Fruit fly (Drosophila melanogaster) whole organism, larva: Measurements from ENCODE around the gene CG8360.

Source experiments
- noc ChIP-seq: fragments of 200-800 bp; sonication (Bioruptor generic); optimal IDR thresholded peaks from 3 replicates; lab custom pipeline; 2019; ENCODE audit warnings: missing biosample characterization, mild to moderate bottlenecking, missing genetic modification characterization, moderate library complexity

The CG8360 gene

DNA sequence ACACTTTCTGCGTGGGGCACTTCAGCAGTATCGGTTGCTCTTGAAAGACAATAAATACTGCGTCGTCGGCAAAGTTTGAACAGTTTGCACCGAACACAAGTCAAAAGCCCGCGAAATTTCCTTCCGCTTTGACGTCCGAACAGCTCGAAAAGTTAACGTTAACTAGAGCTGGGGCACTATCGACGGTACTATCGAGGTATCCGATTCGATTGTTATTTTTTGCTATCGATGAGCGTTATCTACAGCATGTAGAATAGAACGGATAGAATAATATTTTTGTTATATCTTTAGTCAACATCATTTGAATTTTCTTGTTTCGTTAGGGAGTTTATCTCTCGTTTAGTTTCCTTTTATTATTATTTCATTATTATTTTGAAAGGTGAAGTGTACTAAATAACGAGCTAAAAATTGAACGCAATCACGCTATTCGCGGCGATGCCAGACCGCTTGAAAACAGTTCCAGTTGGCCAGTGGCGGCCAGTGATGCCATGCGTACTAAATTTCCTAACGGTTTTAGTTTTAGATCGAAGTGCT lies 27.0 kb downstream of the CG8360 start, which contains the start of gene Pvr:
Pvr (minus strand) TSS at position 167 of the 534 bp plus-strand sequence.
- no peak for TF ChIP-seq noc (tag; lab: Kevin White, UChicago)

DNA sequence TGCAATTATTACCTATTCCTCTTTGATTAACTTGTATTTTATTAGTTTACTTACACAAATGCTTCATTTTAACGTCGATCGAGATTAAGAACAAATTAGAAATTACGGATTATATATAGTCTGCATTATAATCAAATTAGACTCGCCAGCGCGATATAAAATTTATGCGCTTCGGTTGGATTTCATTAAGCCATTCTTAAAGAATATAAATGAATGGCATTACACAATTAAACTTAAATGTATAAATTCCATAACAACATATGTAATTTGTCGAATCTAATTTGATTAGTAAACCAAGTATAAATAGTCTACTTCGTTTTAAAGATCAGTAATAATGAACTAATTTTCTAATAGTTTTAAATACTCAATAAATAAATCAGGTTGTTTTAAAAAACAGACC lies 28.9 kb downstream of the CG8360 start, which contains the start of gene Spn28F:
Spn28F (minus strand) TSS at position 101 of the 400 bp plus-strand sequence.
- no peak for TF ChIP-seq noc (tag; lab: Kevin White, UChicago)

DNA sequence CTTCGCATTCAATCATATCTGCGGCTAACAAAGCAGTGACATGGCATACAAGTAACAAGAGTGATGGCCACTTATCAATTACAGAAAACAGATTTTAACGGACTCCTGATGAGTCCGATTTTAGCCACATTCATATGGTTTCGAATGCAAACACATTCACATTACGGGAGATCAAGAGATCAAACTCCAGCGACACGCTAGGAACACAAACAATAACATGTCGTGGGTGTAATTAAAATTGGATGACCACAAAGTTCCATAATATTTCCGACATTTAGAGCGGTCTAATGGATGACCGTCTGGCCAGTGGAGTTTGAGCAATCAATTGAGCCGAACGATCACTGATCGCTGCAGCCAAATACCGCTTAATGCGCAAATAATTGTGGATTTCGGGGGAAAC lies 29.4 kb downstream of the CG8360 start, which contains the start of gene CG14277:
CG14277 (plus strand) TSS at position 301 of the 400 bp plus-strand sequence.
- TF ChIP-seq noc (tag; lab: Kevin White, UChicago): no peak

DNA sequence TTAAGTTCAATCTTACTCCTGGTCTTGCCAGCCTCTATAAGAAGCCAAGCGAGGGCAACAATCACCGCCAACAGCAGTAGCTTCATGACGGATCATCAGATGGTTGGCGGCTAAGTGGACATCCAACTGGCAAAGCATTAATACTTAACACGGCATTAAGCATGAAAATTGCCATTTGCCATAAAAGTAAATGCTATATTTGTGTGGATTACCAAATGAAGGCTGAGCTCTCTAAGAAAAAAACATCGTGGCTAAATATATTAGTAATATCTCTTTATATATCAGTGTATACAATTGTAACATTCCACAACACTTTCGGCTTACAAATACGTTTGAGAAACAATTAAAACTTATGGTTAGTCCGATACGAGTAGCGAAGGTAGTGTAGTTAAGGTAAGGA lies 31.1 kb downstream of the CG8360 start, which contains the start of gene CG43057:
CG43057 (minus strand) TSS at position 101 of the 400 bp plus-strand sequence.
- no peak for TF ChIP-seq noc (tag; lab: Kevin White, UChicago)

DNA sequence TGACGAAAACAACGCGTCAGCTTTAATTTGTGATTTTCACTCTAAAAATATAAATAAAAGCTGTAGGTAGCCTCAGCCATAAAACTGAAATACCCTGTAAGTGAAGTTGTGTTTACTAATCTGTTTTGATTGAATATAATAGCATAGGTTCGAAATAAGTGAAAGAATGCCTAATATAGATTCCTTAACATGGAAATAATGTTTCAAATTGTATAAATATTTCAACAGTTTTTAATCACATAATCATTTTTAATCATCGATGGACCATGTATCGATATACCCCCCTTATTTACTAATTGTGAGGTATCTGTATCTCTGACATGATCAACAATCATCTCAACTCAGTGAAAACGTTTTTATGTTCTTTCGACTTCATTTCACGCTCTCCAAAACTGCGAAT lies 42.6 kb downstream of the CG8360 start:
- TF ChIP-seq noc (tag; lab: Kevin White, UChicago): peak; percentile 80

DNA sequence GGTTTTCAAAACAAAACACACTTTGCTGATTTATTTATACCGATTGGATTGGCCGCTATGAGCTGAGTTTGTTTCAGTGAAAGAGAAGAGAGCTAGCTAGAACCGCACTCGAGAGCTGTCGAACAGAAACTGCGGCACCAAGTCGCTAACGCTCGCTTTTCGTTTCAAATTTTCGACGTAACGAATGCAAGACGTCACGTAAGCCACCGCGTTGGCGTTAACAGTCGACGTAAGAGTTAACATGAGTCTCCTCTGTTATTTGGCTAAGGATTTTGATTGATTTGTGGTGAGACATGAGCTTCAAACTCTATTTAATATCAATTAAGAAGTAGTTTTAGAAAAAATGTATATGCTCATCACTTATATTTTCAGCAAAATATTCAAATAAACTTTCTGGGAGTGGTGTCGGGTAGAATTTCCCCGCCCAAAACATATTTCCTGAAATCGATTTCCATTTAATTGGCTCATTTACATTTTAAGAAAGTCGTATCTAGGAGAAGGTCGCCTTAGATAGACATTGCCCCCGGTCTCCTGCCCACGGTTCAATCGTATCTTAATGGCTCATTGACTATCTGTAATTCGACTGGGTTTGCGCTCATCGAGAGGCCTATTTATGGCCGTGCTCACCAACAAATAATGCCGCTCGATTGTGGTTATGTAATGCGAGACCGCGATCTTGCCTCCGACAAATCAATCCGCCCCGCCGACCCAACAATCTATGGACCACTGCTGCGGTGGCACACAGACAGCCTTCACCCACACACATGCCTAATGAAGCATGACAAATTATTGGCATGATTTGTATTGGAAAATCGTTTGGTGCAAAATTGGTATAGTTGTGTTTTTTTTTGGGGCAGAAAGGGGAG lies 44.9 kb downstream of the CG8360 start, which contains the start of gene CG8086:
CG8086 (minus strand) TSS at position 102 of the 866 bp plus-strand sequence.
- no peak for TF ChIP-seq noc (tag; lab: Kevin White, UChicago)
